Worm (Caenorhabditis elegans) whole organism, late embryonic: ENCODE data around the gene K06H7.2.

Experiments
- ceh-14 ChIP-seq: sonication (generic microtip); optimal IDR thresholded peaks from 2 replicates; lab custom pipeline; 2016; ENCODE audit warnings: missing genotype, missing genetic modification characterization, missing compliant biosample characterization
- lin-11 ChIP-seq: fragments of 200-800 bp; sonication (Bioruptor generic); optimal IDR thresholded peaks from 2 replicates; lab custom pipeline; 2018; ENCODE audit warnings: mild to moderate bottlenecking, missing genetic modification characterization, missing compliant biosample characterization
- syd-9 ChIP-seq: sonication (generic microtip); optimal IDR thresholded peaks from 2 replicates; lab custom pipeline; 2016; ENCODE audit warnings: mild to moderate bottlenecking, missing genetic modification characterization, moderate library complexity, missing compliant biosample characterization
- unc-86 ChIP-seq: sonication (generic microtip); optimal IDR thresholded peaks from 2 replicates; lab custom pipeline; 2016; ENCODE audit warnings: missing genetic modification characterization, missing compliant biosample characterization

DNA sequence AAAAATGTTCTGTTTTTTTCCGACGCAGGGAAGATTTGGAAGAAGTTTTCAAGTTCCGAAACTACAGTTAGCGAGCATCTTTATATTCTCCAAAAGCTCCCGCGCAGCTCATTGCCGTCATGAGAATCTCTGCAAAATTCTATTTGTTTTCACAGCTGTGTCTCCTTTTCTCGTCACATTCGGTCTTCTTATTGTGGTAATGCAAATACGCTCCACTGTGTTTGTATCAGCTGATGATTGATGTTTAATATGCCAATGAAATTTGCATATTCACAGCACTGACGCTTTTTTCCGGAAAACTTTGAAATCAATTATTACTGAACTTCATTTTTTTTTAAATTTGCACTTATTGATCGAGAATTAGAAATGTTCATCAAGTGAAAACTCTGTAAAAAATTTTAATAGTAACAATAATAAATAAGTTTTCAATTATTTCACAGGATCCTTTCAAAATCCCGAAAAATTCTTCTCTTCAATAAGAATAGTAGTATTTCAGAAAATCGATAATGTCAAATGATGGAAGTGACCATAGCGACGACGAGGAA lies at the start of gene K06H7.2:
- TF ChIP-seq syd-9 (tag; lab: Kevin White, UChicago) (no peak), ceh-14 (tag; lab: Kevin White, UChicago) (no peak), unc-86 (tag; lab: Kevin White, UChicago) (no peak), lin-11 (no peak)
